Worm (Caenorhabditis elegans) whole organism, L1 larva: Measurements from ENCODE around the gene lgc-54.

Experiments
- C04F5.9 ChIP-seq: sonication (generic microtip); optimal IDR thresholded peaks from 2 replicates; lab custom pipeline; 2016; ENCODE audit warnings: missing genetic modification characterization, missing compliant biosample characterization
- C34B4.2 ChIP-seq: sonication (generic microtip); optimal IDR thresholded peaks from 2 replicates; lab custom pipeline; 2017; ENCODE audit warnings: mild to moderate bottlenecking, missing genetic modification characterization, missing compliant biosample characterization
- F16B12.6 ChIP-seq: fragments of 150-350 bp; optimal IDR thresholded peaks from 2 replicates; lab custom pipeline; 2014; ENCODE audit warnings: missing biosample characterization, missing genetic modification characterization
- aly-2 ChIP-seq: fragments of 150-350 bp; optimal IDR thresholded peaks from 2 replicates; lab custom pipeline; 2014; ENCODE audit warnings: missing biosample characterization, missing genetic modification characterization
- blmp-1 ChIP-seq: fragments of 150-350 bp; optimal IDR thresholded peaks from 2 replicates; lab custom pipeline; 2014; ENCODE audit warnings: missing biosample characterization, missing genetic modification characterization
- ceh-82 ChIP-seq, 3 experiments: fragments of 150-350 bp in 1 of 3; sonication (generic microtip) in 2 of 3; optimal IDR thresholded peaks; 2 replicates each; lab custom pipeline; 2014 to 2017; ENCODE audit warnings: missing biosample characterization in 3 of 3, missing genetic modification characterization in 3 of 3
- ceh-88 ChIP-seq: fragments of 200-800 bp; sonication (Bioruptor generic); IDR thresholded peaks from 2 replicates; pipeline ENCODE4 v1.3.6; 2022; ENCODE audit warnings: missing genetic modification characterization, missing compliant biosample characterization
- ceh-90 ChIP-seq: sonication (generic microtip); optimal IDR thresholded peaks from 2 replicates; lab custom pipeline; 2016; ENCODE audit warnings: missing genetic modification characterization, missing compliant biosample characterization
- ces-1 ChIP-seq: fragments of 150-350 bp; optimal IDR thresholded peaks from 2 replicates; lab custom pipeline; 2014; ENCODE audit warnings: missing biosample characterization, missing genetic modification reagents, missing genetic modification characterization
- efl-1 ChIP-seq, 4 experiments: fragments of 150-350 bp; optimal IDR thresholded peaks in 3 of 4; peaks in 1 of 4; 1 replicate in 1 of 4; 2 replicates in 3 of 4; lab custom pipeline; 2014; ENCODE audit warnings: missing biosample characterization in 2 of 4, missing genetic modification characterization in 2 of 4, missing genetic modification reagents in 2 of 4
- efl-3 ChIP-seq: fragments of 200-800 bp; sonication (Bioruptor generic); optimal IDR thresholded peaks from 2 replicates; lab custom pipeline; 2018; ENCODE audit warnings: mild to moderate bottlenecking, missing genetic modification characterization, missing compliant biosample characterization
- ets-5 ChIP-seq: fragments of 200-800 bp; sonication (Bioruptor generic); IDR thresholded peaks from 2 replicates; pipeline ENCODE4 v1.3.6; 2022; ENCODE audit warnings: missing genetic modification characterization, missing compliant biosample characterization
- fkh-4 ChIP-seq: sonication (generic microtip); optimal IDR thresholded peaks from 2 replicates; lab custom pipeline; 2016; ENCODE audit warnings: missing compliant biosample characterization, missing genetic modification characterization, borderline replicate concordance
- grh-1 ChIP-seq: fragments of 200-800 bp; sonication (Bioruptor generic); IDR thresholded peaks from 2 replicates; pipeline ENCODE4 v1.3.6; 2022; ENCODE audit warnings: missing genetic modification reagents, missing genetic modification characterization, missing compliant biosample characterization
- hlh-17 ChIP-seq: fragments of 200-800 bp; sonication (Bioruptor generic); optimal IDR thresholded peaks from 2 replicates; lab custom pipeline; 2018; ENCODE audit warnings: missing genetic modification characterization, mild to moderate bottlenecking, missing compliant biosample characterization, moderate library complexity, borderline replicate concordance
- hlh-4 ChIP-seq: sonication (generic microtip); optimal IDR thresholded peaks from 2 replicates; lab custom pipeline; 2016; ENCODE audit warnings: mild to moderate bottlenecking, missing genetic modification characterization, missing compliant biosample characterization
- hpl-2 ChIP-seq: fragments of 150-350 bp; optimal IDR thresholded peaks from 2 replicates; lab custom pipeline; 2014; ENCODE audit warnings: missing biosample characterization, missing genetic modification reagents, missing genetic modification characterization
- irx-1 ChIP-seq: sonication (generic microtip); optimal IDR thresholded peaks from 2 replicates; lab custom pipeline; 2016; ENCODE audit warnings: missing genetic modification characterization, missing compliant biosample characterization
- lin-13 ChIP-seq: fragments of 150-350 bp; optimal IDR thresholded peaks from 2 replicates; lab custom pipeline; 2014; ENCODE audit warnings: missing biosample characterization, missing genetic modification reagents, missing genetic modification characterization
- lin-14 ChIP-seq: fragments of 200-800 bp; sonication (Bioruptor generic); optimal IDR thresholded peaks from 2 replicates; lab custom pipeline; 2018; ENCODE audit warnings: mild to moderate bottlenecking, missing genetic modification characterization, moderate library complexity, missing compliant biosample characterization
- lin-35 ChIP-seq, 2 experiments: fragments of 150-350 bp; optimal IDR thresholded peaks; 2 replicates each; lab custom pipeline; 2014; ENCODE audit warnings: missing biosample characterization in 2 of 2, missing genetic modification characterization in 2 of 2, missing genetic modification reagents in 2 of 2
- lin-39 ChIP-seq: fragments of 150-350 bp; optimal IDR thresholded peaks from 2 replicates; lab custom pipeline; 2014; ENCODE audit warnings: missing biosample characterization, missing genetic modification reagents, missing genetic modification characterization
- lir-3 ChIP-seq: sonication (generic microtip); optimal IDR thresholded peaks from 2 replicates; lab custom pipeline; 2016; ENCODE audit warnings: mild to moderate bottlenecking, missing genetic modification characterization, moderate library complexity, missing compliant biosample characterization; ENCODE audit not compliant: poor library complexity
- lsy-2 ChIP-seq, 2 experiments: fragments of 150-350 bp; optimal IDR thresholded peaks; 2 replicates each; lab custom pipeline; 2014; ENCODE audit warnings: missing biosample characterization in 2 of 2, missing genetic modification characterization in 2 of 2
- mab-9 ChIP-seq: fragments of 200-800 bp; sonication (Bioruptor generic); IDR thresholded peaks from 2 replicates; pipeline ENCODE4 v1.3.6; 2022; ENCODE audit warnings: missing genetic modification reagents, missing genetic modification characterization, missing compliant biosample characterization
- mef-2 ChIP-seq: fragments of 150-350 bp; optimal IDR thresholded peaks from 2 replicates; lab custom pipeline; 2014; ENCODE audit warnings: missing biosample characterization, missing genetic modification characterization
- nhr-11 ChIP-seq: fragments of 150-350 bp; optimal IDR thresholded peaks from 2 replicates; lab custom pipeline; 2014; ENCODE audit warnings: missing biosample characterization, missing genetic modification characterization
- nhr-12 ChIP-seq: sonication (generic microtip); optimal IDR thresholded peaks from 2 replicates; lab custom pipeline; 2017; ENCODE audit warnings: missing biosample characterization, missing genetic modification characterization
- nhr-19 ChIP-seq: fragments of 200-800 bp; sonication (Bioruptor generic); conservative IDR thresholded peaks from 2 replicates; pipeline ENCODE4 v1.3.6; 2022; ENCODE audit warnings: missing genetic modification characterization, missing compliant biosample characterization
- nhr-20 ChIP-seq: sonication (generic microtip); optimal IDR thresholded peaks from 2 replicates; lab custom pipeline; 2016; ENCODE audit warnings: mild to moderate bottlenecking, missing genetic modification characterization, missing compliant biosample characterization
- nhr-28 ChIP-seq: fragments of 150-350 bp; optimal IDR thresholded peaks from 2 replicates; lab custom pipeline; 2014; ENCODE audit warnings: missing biosample characterization, missing genetic modification characterization
- nhr-76 ChIP-seq: sonication (generic microtip); optimal IDR thresholded peaks from 2 replicates; lab custom pipeline; 2017; ENCODE audit warnings: missing biosample characterization, missing genetic modification characterization
- nhr-77 ChIP-seq: fragments of 150-350 bp; optimal IDR thresholded peaks from 2 replicates; lab custom pipeline; 2014; ENCODE audit warnings: missing biosample characterization, missing genetic modification characterization
- nhr-84 ChIP-seq: sonication (generic microtip); optimal IDR thresholded peaks from 2 replicates; lab custom pipeline; 2017; ENCODE audit warnings: missing biosample characterization, missing genetic modification characterization
- nhr-85 ChIP-seq: sonication (generic microtip); peaks from one replicate; lab custom pipeline; 2016; ENCODE audit warnings: missing genetic modification characterization, inconsistent platforms, missing compliant biosample characterization
- nhr-90 ChIP-seq: sonication (generic microtip); optimal IDR thresholded peaks from 2 replicates; lab custom pipeline; 2016; ENCODE audit warnings: mild to moderate bottlenecking, missing genetic modification characterization, missing compliant biosample characterization; ENCODE audit not compliant: poor library complexity
- pag-3 ChIP-seq: sonication (generic microtip); optimal IDR thresholded peaks from 2 replicates; lab custom pipeline; 2017; ENCODE audit warnings: missing genetic modification characterization, mild to moderate bottlenecking, missing compliant biosample characterization, antibody characterized with exemption, borderline replicate concordance; ENCODE audit not compliant: insufficient read depth
- pax-3 ChIP-seq: fragments of 200-800 bp; sonication (Bioruptor generic); optimal IDR thresholded peaks from 2 replicates; lab custom pipeline; 2018; ENCODE audit warnings: mild to moderate bottlenecking, missing genetic modification characterization, moderate library complexity, missing compliant biosample characterization
- rnt-1 ChIP-seq: sonication (generic microtip); optimal IDR thresholded peaks from 2 replicates; lab custom pipeline; 2016; ENCODE audit warnings: mild to moderate bottlenecking, missing genetic modification characterization, moderate library complexity, missing compliant biosample characterization
- snpc-4 ChIP-seq: fragments of 150-350 bp; optimal IDR thresholded peaks from 2 replicates; lab custom pipeline; 2014; ENCODE audit warnings: missing biosample characterization, missing genetic modification characterization
- snu-23 ChIP-seq: sonication (generic microtip); optimal IDR thresholded peaks from 2 replicates; lab custom pipeline; 2016; ENCODE audit warnings: missing genetic modification characterization, missing compliant biosample characterization
- swsn-7 ChIP-seq: sonication (generic microtip); optimal IDR thresholded peaks from 2 replicates; lab custom pipeline; 2016; ENCODE audit warnings: missing genetic modification characterization, missing compliant biosample characterization
- tbx-2 ChIP-seq: sonication (generic microtip); optimal IDR thresholded peaks from 2 replicates; lab custom pipeline; 2016; ENCODE audit warnings: missing genetic modification characterization, missing compliant biosample characterization
- unc-62 ChIP-seq: fragments of 150-350 bp; optimal IDR thresholded peaks from 2 replicates; lab custom pipeline; 2014; ENCODE audit warnings: missing biosample characterization, missing genetic modification reagents, missing genetic modification characterization
- vab-15 ChIP-seq: sonication (generic microtip); optimal IDR thresholded peaks from 2 replicates; lab custom pipeline; 2017; ENCODE audit warnings: missing genotype, mild to moderate bottlenecking, missing genetic modification characterization, missing compliant biosample characterization
- xbp-1 ChIP-seq: sonication (generic microtip); optimal IDR thresholded peaks from 2 replicates; lab custom pipeline; 2016; ENCODE audit warnings: missing genetic modification characterization, missing compliant biosample characterization
- zag-1 ChIP-seq: fragments of 150-350 bp; optimal IDR thresholded peaks from 2 replicates; lab custom pipeline; 2014; ENCODE audit warnings: missing biosample characterization, missing genetic modification characterization
- zip-4 ChIP-seq: fragments of 200-800 bp; sonication (Bioruptor generic); optimal IDR thresholded peaks from 2 replicates; lab custom pipeline; 2018; ENCODE audit warnings: mild to moderate bottlenecking, missing genetic modification characterization, moderate library complexity, missing compliant biosample characterization
- ztf-11 ChIP-seq, 2 experiments: sonication (generic microtip); optimal IDR thresholded peaks; 2 replicates each; lab custom pipeline; 2016 to 2017; ENCODE audit warnings: missing genetic modification characterization in 2 of 2, missing biosample characterization in 1 of 2, missing compliant biosample characterization in 1 of 2
- ztf-4 ChIP-seq: fragments of 150-350 bp; optimal IDR thresholded peaks from 2 replicates; lab custom pipeline; 2014; ENCODE audit warnings: missing biosample characterization, missing genetic modification characterization

lgc-54 gene

ce11 chrV:6796894-6797293, 49.5 kb downstream of the lgc-54 start (continued):
- TF ChIP-seq vab-15 (no peak), mef-2 (tag; lab: Kevin White, UChicago) (no peak), F16B12.6 (no peak), swsn-7 (tag; lab: Kevin White, UChicago) (peak; percentile 8), zip-4 (GFP tag; lab: Kevin White, UChicago) (no peak), efl-1 (optimal IDR thresholded peaks at IDR 0.05; lab: Kevin White, UChicago) (peak; percentile 26 to 31), efl-1 (GFP tag; optimal IDR thresholded peaks at IDR 0.05 in 1 of 2; lab: Kevin White, UChicago) (peak; percentile 7 to 93), hpl-2 (GFP tag; lab: Kevin White, UChicago) (no peak), rnt-1 (peak; percentile 34), pax-3 (tag; lab: Kevin White, UChicago) (no peak), C04F5.9 (tag; lab: Kevin White, UChicago) (no peak), ceh-88 (GFP tag; lab: Robert Waterston, UW) (no peak), ets-5 (GFP tag; lab: Robert Waterston, UW) (no peak), nhr-19 (no peak), lsy-2 (tag; optimal IDR thresholded peaks at IDR 0.05; lab: Kevin White, UChicago) (peak; percentile 3 to 13), nhr-77 (tag; lab: Kevin White, UChicago) (no peak), nhr-12 (tag; lab: Kevin White, UChicago) (no peak), aly-2 (tag; lab: Kevin White, UChicago) (no peak), lin-13 (no peak), lin-39 (tag; lab: Kevin White, UChicago) (no peak), lin-35 (GFP tag; optimal IDR thresholded peaks at IDR 0.05; lab: Kevin White, UChicago) (peak in 1 of 2 experiments; percentile 12), unc-62 (no peak), efl-3 (GFP tag; lab: Kevin White, UChicago) (no peak), blmp-1 (tag; lab: Kevin White, UChicago) (peak; percentile 57), nhr-84 (no peak), zag-1 (no peak), snu-23 (GFP tag; lab: Kevin White, UChicago) (peak; percentile 55), nhr-90 (tag; lab: Kevin White, UChicago) (no peak), fkh-4 (tag; lab: Kevin White, UChicago) (no peak), tbx-2 (tag; lab: Kevin White, UChicago) (no peak), xbp-1 (tag; lab: Kevin White, UChicago) (peak; percentile 6), nhr-28 (no peak), mab-9 (GFP tag; lab: Robert Waterston, UW) (no peak), nhr-20 (peak; percentile 22), irx-1 (tag; lab: Kevin White, UChicago) (no peak), pag-3 (tag; lab: Kevin White, UChicago) (no peak), hlh-17 (GFP tag; lab: Kevin White, UChicago) (no peak), lin-14 (GFP tag; lab: Kevin White, UChicago) (peak; percentile 91), nhr-76 (tag; lab: Kevin White, UChicago) (no peak), C34B4.2 (tag; lab: Kevin White, UChicago) (no peak), hlh-4 (tag; lab: Kevin White, UChicago) (no peak), snpc-4 (tag; lab: Kevin White, UChicago) (peak; percentile 10), ztf-4 (tag; lab: Kevin White, UChicago) (no peak), ces-1 (no peak), ceh-90 (no peak), grh-1 (GFP tag; lab: Robert Waterston, UW) (no peak), ztf-11 (tag; optimal IDR thresholded peaks at IDR 0.05; lab: Kevin White, UChicago) (no peak), nhr-85 (tag; lab: Kevin White, UChicago) (peak; percentile 16), lir-3 (no peak), ceh-82 (tag; optimal IDR thresholded peaks at IDR 0.05; lab: Kevin White, UChicago) (peak in 2 of 3 experiments; percentile 3 to 33), nhr-11 (tag; lab: Kevin White, UChicago) (no peak)
